Fruit fly (Drosophila melanogaster): ENCODE measurements around the gene PolE1.

The PolE1 gene

DNA sequence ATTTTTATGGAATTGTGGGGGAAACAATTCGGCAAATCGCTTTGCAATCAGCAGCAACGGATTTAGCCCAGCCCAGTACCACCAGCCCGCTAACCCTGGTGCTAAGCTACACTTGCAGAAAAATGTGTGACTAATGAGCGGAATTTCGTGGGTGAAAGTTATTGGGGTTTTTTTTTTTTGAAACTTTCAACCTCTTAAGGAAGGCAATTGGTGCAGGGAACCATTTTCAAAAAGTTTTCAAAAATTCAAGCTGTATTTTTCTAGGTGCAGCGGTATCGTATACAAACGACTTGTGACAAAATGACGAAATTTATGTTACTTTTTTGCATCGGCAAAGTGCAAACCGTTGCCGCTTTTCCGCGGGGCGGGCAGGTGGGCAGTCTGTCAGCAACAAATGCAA, 51.1 kb downstream of the PolE1 start:
- TF ChIP-seq CG13204 (GFP tag; optimal IDR thresholded peaks at IDR 0.05) (no peak), CG10348 (GFP tag; IDR thresholded peaks at IDR 0.05) (peak; percentile 37; the same call in 1 of the 2 replicates), CG12605 (GFP tag; IDR thresholded peaks at IDR 0.05) (peak; percentile 24; the same call in 1 of the 2 replicates), CG17806 (tag; optimal IDR thresholded peaks at IDR 0.05) (no peak), CG4496 (GFP tag; IDR thresholded peaks at IDR 0.05) (peak; percentile 72; the same call in 2 of the 3 replicates), Ets98B (GFP tag; IDR thresholded peaks at IDR 0.05) (peak; percentile 35; the same call in 1 of the 2 replicates), fd96Ca (GFP tag; IDR thresholded peaks at IDR 0.05) (peak; percentile 77), CG32121 (GFP tag; IDR thresholded peaks at IDR 0.05) (peak; percentile 72), Pif1B (GFP tag; optimal IDR thresholded peaks at IDR 0.05) (no peak), rn (GFP tag; IDR thresholded peaks at IDR 0.05) (0 out of 2 replicates have a peak, but pooled peaks have one; percentile 19)

DNA sequence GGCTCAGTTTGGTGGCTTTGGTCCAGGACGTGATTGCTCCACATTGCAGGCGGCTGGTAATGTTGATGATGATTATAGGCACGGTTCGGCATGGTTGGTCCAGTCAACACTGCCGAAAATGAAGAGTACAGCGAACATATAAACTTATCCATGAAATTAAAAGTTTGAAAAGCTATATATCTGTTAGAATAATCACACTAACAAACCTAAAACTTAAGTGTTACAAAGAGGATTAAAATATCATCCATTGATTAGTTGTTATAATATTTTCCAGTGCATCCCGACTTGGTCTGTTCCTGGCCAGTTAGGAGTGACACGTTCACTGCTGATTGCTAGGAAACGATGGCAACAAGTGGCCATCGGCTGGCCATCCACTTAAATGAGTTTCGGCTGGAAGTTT, 51.8 kb downstream of the PolE1 start:
- TF ChIP-seq CG15710 (tag; optimal IDR thresholded peaks at IDR 0.05) (no peak), CG8159 (tag; optimal IDR thresholded peaks at IDR 0.05) (no peak), Snoo (tag; optimal IDR thresholded peaks at IDR 0.05) (no peak), EcR (GFP tag; optimal IDR thresholded peaks at IDR 0.05) (no peak), D1 (tag; optimal IDR thresholded peaks at IDR 0.05) (no peak), fd96Ca (GFP tag; IDR thresholded peaks at IDR 0.05) (no peak), CG32121 (GFP tag; IDR thresholded peaks at IDR 0.05) (peak; percentile 36; the same call in 1 of the 2 replicates), CG4496 (GFP tag; IDR thresholded peaks at IDR 0.05) (0 out of 3 replicates have a peak, but pooled peaks have one; percentile 13), gl (tag; optimal IDR thresholded peaks at IDR 0.05) (no peak), Pif1B (GFP tag; optimal IDR thresholded peaks at IDR 0.05) (no peak), rn (GFP tag; IDR thresholded peaks at IDR 0.05) (no peak), Ets98B (GFP tag; IDR thresholded peaks at IDR 0.05) (peak; percentile 53), CG14655 (GFP tag; optimal IDR thresholded peaks at IDR 0.05) (peak; percentile 7), CG17806 (tag; optimal IDR thresholded peaks at IDR 0.05) (no peak), CG13204 (GFP tag; optimal IDR thresholded peaks at IDR 0.05) (no peak), CG12605 (GFP tag; IDR thresholded peaks at IDR 0.05) (no peak), CG10348 (GFP tag; IDR thresholded peaks at IDR 0.05) (no peak), CG8301 (tag; optimal IDR thresholded peaks at IDR 0.05) (peak; percentile 3), CG34367 (tag; optimal IDR thresholded peaks at IDR 0.05) (no peak), CG9948 (tag; optimal IDR thresholded peaks at IDR 0.05) (no peak), Pif1A (GFP tag; optimal IDR thresholded peaks at IDR 0.05) (no peak)

DNA sequence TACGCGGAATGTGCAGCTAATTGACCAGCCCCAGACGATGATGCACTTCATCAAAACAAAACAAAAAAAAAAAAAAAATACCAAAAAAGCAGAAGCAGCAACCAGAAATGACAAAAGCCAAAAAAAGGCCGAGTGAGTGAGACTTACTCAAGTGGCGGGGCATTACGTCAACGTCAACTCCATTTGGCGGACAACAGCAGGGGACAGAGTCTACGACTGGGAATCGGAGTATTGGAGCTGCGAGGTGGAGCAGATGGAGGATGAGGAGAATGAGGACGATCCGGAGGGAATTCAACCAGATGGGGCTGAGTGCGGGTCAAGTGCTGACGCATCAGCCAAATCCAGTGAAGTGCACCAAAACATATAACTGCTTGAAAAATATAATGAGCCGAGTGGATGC, 53.6 kb downstream of the PolE1 start:
- TF ChIP-seq CG8159 (tag; optimal IDR thresholded peaks at IDR 0.05) (no peak), CG10348 (GFP tag; IDR thresholded peaks at IDR 0.05) (no peak), CG32121 (GFP tag; IDR thresholded peaks at IDR 0.05) (no peak), Pif1B (GFP tag; optimal IDR thresholded peaks at IDR 0.05) (peak; percentile 13), CG15710 (tag; optimal IDR thresholded peaks at IDR 0.05) (no peak), fd96Ca (GFP tag; IDR thresholded peaks at IDR 0.05) (no peak), CG8301 (tag; optimal IDR thresholded peaks at IDR 0.05) (no peak), CG9948 (tag; optimal IDR thresholded peaks at IDR 0.05) (no peak)

DNA sequence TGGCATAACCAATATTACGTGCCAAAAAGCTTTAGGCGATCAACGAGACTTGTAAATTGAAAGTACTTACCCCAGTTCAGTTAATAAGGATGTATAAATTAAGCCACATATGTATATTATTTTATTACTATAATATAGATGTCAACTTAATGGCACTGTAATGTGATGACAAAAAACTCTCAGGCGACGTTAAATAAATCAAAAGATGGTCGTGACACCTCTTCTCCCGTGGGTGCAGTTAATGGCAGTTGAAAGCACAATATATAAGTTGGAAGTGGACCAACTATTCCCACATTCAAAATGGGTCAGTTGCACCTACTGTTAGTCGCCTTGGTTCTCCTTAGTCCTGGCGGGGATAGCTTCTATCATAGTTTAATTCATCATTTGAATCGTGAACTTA, 54.6 kb downstream of the PolE1 start, which contains the start of gene Ir94d:
Gene Ir94d (plus strand): TSS at position 301 of the 400 bp plus-strand sequence.
- TF ChIP-seq CG12605 (GFP tag; IDR thresholded peaks at IDR 0.05) (no peak), gl (tag; optimal IDR thresholded peaks at IDR 0.05) (no peak), CG13204 (GFP tag; optimal IDR thresholded peaks at IDR 0.05) (no peak), EcR (GFP tag; optimal IDR thresholded peaks at IDR 0.05) (no peak), CG15710 (tag; optimal IDR thresholded peaks at IDR 0.05) (no peak), CG32121 (GFP tag; IDR thresholded peaks at IDR 0.05) (no peak), CG17806 (tag; optimal IDR thresholded peaks at IDR 0.05) (no peak), CG14655 (GFP tag; optimal IDR thresholded peaks at IDR 0.05) (no peak), D1 (tag; optimal IDR thresholded peaks at IDR 0.05) (no peak), CG10348 (GFP tag; IDR thresholded peaks at IDR 0.05) (no peak), Ets98B (GFP tag; IDR thresholded peaks at IDR 0.05) (no peak), CG9948 (tag; optimal IDR thresholded peaks at IDR 0.05) (no peak), Pif1B (GFP tag; optimal IDR thresholded peaks at IDR 0.05) (no peak)

DNA sequence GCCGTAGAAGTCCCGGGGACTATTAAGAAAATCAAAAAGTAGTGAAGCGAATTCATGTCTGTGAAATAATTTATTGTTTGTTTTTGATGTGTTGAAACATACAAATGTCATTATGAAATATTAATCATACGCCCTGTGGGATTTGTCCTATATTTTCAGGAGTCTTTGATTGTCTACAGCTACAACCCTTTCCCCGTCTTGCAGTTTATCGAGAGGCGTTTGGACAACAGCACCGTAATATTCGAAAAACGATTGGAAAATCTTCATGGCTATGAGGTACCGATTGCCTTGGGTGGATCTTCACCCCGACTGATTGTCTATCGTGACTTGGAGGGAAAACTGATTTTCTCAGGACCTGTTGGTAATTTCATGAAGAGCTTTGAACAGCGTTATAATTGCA, 55.7 kb downstream of the PolE1 start, which contains the start of gene CG17380:
Gene CG17380 (minus strand): TSS at position 101 of the 400 bp plus-strand sequence.
- TF ChIP-seq CG4496 (GFP tag; IDR thresholded peaks at IDR 0.05) (no peak), Pif1A (GFP tag; optimal IDR thresholded peaks at IDR 0.05) (no peak), gl (tag; optimal IDR thresholded peaks at IDR 0.05) (no peak), CG32121 (GFP tag; IDR thresholded peaks at IDR 0.05) (no peak), CG13204 (GFP tag; optimal IDR thresholded peaks at IDR 0.05) (no peak), CG17806 (tag; optimal IDR thresholded peaks at IDR 0.05) (no peak), CG34367 (tag; optimal IDR thresholded peaks at IDR 0.05) (no peak), fd96Ca (GFP tag; IDR thresholded peaks at IDR 0.05) (no peak), CG8159 (tag; optimal IDR thresholded peaks at IDR 0.05) (no peak)

Measured in whole organism, pupa.